Fruit fly (Drosophila melanogaster) whole organism, wandering third instar larva: ENCODE measurements around the gene rdhB.

Experiments used
- Hnf4 ChIP-seq: fragments of 200-800 bp; sonication (Bioruptor generic); optimal IDR thresholded peaks from 2 replicates; lab custom pipeline; 2016; ENCODE audit warnings: missing biosample characterization, mild to moderate bottlenecking, missing genetic modification characterization
- Hr78 ChIP-seq: fragments of >200 bp; optimal IDR thresholded peaks from 2 replicates; lab custom pipeline; 2017; ENCODE audit warnings: missing biosample characterization, missing genetic modification characterization
- Hr83 ChIP-seq: fragments of 200-300 bp; sonication (Bioruptor generic); optimal IDR thresholded peaks from 2 replicates; lab custom pipeline; 2016; ENCODE audit warnings: missing biosample characterization, mild to moderate bottlenecking, missing genetic modification characterization, moderate library complexity; ENCODE audit not compliant: poor library complexity, severe bottlenecking
- Jra ChIP-seq: sonication (Bioruptor generic); optimal IDR thresholded peaks from 2 replicates; lab custom pipeline; 2016; ENCODE audit warnings: missing biosample characterization, missing genetic modification characterization
- Myc ChIP-seq: fragments of >200 bp; optimal IDR thresholded peaks from 2 replicates; lab custom pipeline; 2017
- dl ChIP-seq, 2 experiments: fragments of 175-275, 200-275 bp in 1 of 2; fragments of 200-275 bp in 1 of 2; sonication (Bioruptor generic); optimal IDR thresholded peaks; lab custom pipeline; 2018; ENCODE audit warnings: mild to moderate bottlenecking in 2 of 2, missing biosample characterization in 2 of 2, missing genetic modification characterization in 2 of 2, moderate library complexity in 2 of 2; ENCODE audit not compliant: partially characterized antibody in 2 of 2, insufficient read depth in 1 of 2
- h ChIP-seq: fragments of 200-800 bp; sonication (Bioruptor generic); optimal IDR thresholded peaks from 3 replicates; lab custom pipeline; 2016; ENCODE audit warnings: missing biosample characterization, mild to moderate bottlenecking, missing genetic modification characterization
- jim ChIP-seq: fragments of 175-275, 200-325 bp; sonication (Bioruptor generic); optimal IDR thresholded peaks from 2 replicates; lab custom pipeline; 2016; ENCODE audit warnings: missing biosample characterization, mild to moderate bottlenecking, missing genetic modification characterization
- pan ChIP-seq: fragments of >200 bp; optimal IDR thresholded peaks from 2 replicates; lab custom pipeline; 2017
- tai ChIP-seq: sonication (Bioruptor generic); optimal IDR thresholded peaks from 2 replicates; lab custom pipeline; 2016; ENCODE audit warnings: missing biosample characterization, missing genetic modification characterization
- usp ChIP-seq: fragments of >200 bp; optimal IDR thresholded peaks from 2 replicates; lab custom pipeline; 2017; ENCODE audit warnings: missing biosample characterization, missing genetic modification characterization
- woc ChIP-seq: sonication (Bioruptor generic); optimal IDR thresholded peaks from 2 replicates; lab custom pipeline; 2016; ENCODE audit warnings: missing biosample characterization, mild to moderate bottlenecking, missing genetic modification characterization

dm6 chr3R:22375674-22376073 is 24.2 kb downstream of the rdhB start, which contains the start of gene CG18596:
- TF ChIP-seq Myc (lab: Kevin White, UChicago) (peak; percentile 77), tai (GFP tag; lab: Kevin White, UChicago) (no peak), pan (lab: Kevin White, UChicago) (no peak), Jra (GFP tag; lab: Kevin White, UChicago) (no peak), woc (no peak), Hr83 (GFP tag; lab: Kevin White, UChicago) (no peak), usp (GFP tag; lab: Kevin White, UChicago) (no peak), Hr78 (no peak), dl (GFP tag; optimal IDR thresholded peaks at IDR 0.05; lab: Kevin White, UChicago; ENCODE audit: insufficient read depth in 1 of 2, partially characterized antibody in 2 of 2) (no peak), jim (GFP tag; lab: Kevin White, UChicago) (no peak), h (GFP tag; lab: Kevin White, UChicago) (no peak), Hnf4 (GFP tag; lab: Kevin White, UChicago) (no peak)
